Fruit fly (Drosophila melanogaster): ENCODE results near the gene PGRP-LD.
A peak's percentile ranks its signal among the peaks of the same experiment; 100 is the strongest.

Gene PGRP-LD

dm6 chr3L:5768532-5769497, 11.0 kb upstream of the PGRP-LD start, which contains the start of the genes Ppat-Dpck and scny (continued):
- no peak for TF ChIP-seq Atf6 (GFP tag; IDR thresholded peaks at IDR 0.05)
- TF ChIP-seq CG4404 (GFP tag; IDR thresholded peaks at IDR 0.05): no peak
- no peak for TF ChIP-seq CG31224 (GFP tag; IDR thresholded peaks at IDR 0.05)
- no peak for TF ChIP-seq CG11456 (GFP tag; IDR thresholded peaks at IDR 0.05)
- no peak for TF ChIP-seq wor (GFP tag; IDR thresholded peaks at IDR 0.05)
- no peak for TF ChIP-seq ewg (GFP tag; optimal IDR thresholded peaks at IDR 0.05)
- TF ChIP-seq Gug (GFP tag; IDR thresholded peaks at IDR 0.05): no peak
- no peak for TF ChIP-seq org-1 (GFP tag; optimal IDR thresholded peaks at IDR 0.05)
- peak; percentile 26 for TF ChIP-seq nerfin-1 (tag; optimal IDR thresholded peaks at IDR 0.05)
- TF ChIP-seq CG15269 (tag; optimal IDR thresholded peaks at IDR 0.05): no peak
- TF ChIP-seq Hr39 (optimal IDR thresholded peaks at IDR 0.05): no peak
- no peak for TF ChIP-seq gt (GFP tag; IDR thresholded peaks at IDR 0.05)
- TF ChIP-seq ftz-f1 (GFP tag; optimal IDR thresholded peaks at IDR 0.05): peak; percentile 48
- no peak for TF ChIP-seq Fer3 (tag; optimal IDR thresholded peaks at IDR 0.05)
- no peak for TF ChIP-seq Ets65A (GFP tag)
- TF ChIP-seq caup (GFP tag; optimal IDR thresholded peaks at IDR 0.05; ENCODE audit: severe bottlenecking): no peak
- no peak for TF ChIP-seq CG7372 (GFP tag; IDR thresholded peaks at IDR 0.05)
- TF ChIP-seq Camta (GFP tag; optimal IDR thresholded peaks at IDR 0.05): no peak
- no peak for TF ChIP-seq en (GFP tag; optimal IDR thresholded peaks at IDR 0.05)
- peak; percentile 68 for TF ChIP-seq nmo (GFP tag; optimal IDR thresholded peaks at IDR 0.05)
- no peak for TF ChIP-seq pum (GFP tag; optimal IDR thresholded peaks at IDR 0.05)
- no peak for TF ChIP-seq CG1832 (GFP tag; optimal IDR thresholded peaks at IDR 0.05)
- TF ChIP-seq CG33213 (GFP tag; optimal IDR thresholded peaks at IDR 0.05): peak; percentile 19
- no peak for TF ChIP-seq Lim3 (GFP tag; IDR thresholded peaks at IDR 0.05)
- peak; percentile 19 for TF ChIP-seq Dp (GFP tag; optimal IDR thresholded peaks at IDR 0.05)
- TF ChIP-seq Taf1 (GFP tag; IDR thresholded peaks at IDR 0.05): 0 out of 2 replicates have a peak, but pooled peaks have one; percentile 13
- TF ChIP-seq CG15073 (GFP tag; optimal IDR thresholded peaks at IDR 0.05): no peak
- no peak for TF ChIP-seq Doc2 (GFP tag; IDR thresholded peaks at IDR 0.05)
- TF ChIP-seq CG7357 (GFP tag; IDR thresholded peaks at IDR 0.05): no peak
- TF ChIP-seq CG3838 (GFP tag; optimal IDR thresholded peaks at IDR 0.05): no peak
- TF ChIP-seq Eip74EF (GFP tag; optimal IDR thresholded peaks at IDR 0.05): no peak
- no peak for TF ChIP-seq mirr (GFP tag; optimal IDR thresholded peaks at IDR 0.05)
- TF ChIP-seq Sox100B (GFP tag; optimal IDR thresholded peaks at IDR 0.05): no peak
- no peak for TF ChIP-seq CG9609 (GFP tag; optimal IDR thresholded peaks at IDR 0.05)
- no peak for TF ChIP-seq CG13424 (tag; optimal IDR thresholded peaks at IDR 0.05)
- TF ChIP-seq Drgx (GFP tag; IDR thresholded peaks at IDR 0.05): 0 out of 2 replicates have a peak, but pooled peaks have one; percentile 8
- no peak for TF ChIP-seq CoRest (tag; optimal IDR thresholded peaks at IDR 0.05)
- no peak for TF ChIP-seq CG12071 (GFP tag; optimal IDR thresholded peaks at IDR 0.05)
- TF ChIP-seq unc-4 (GFP tag; IDR thresholded peaks at IDR 0.05; ENCODE audit: partially characterized antibody): peak; percentile 97
- TF ChIP-seq D19A (tag; optimal IDR thresholded peaks at IDR 0.05): no peak
- TF ChIP-seq CG14860 (GFP tag; IDR thresholded peaks at IDR 0.05; ENCODE audit: partially characterized antibody): peak; percentile 82
- peak; percentile 48; the same call in 1 of the 3 replicates for TF ChIP-seq CG34422 (GFP tag; IDR thresholded peaks at IDR 0.05)
- TF ChIP-seq dmrt11E (tag; optimal IDR thresholded peaks at IDR 0.05): peak; percentile 8
- TF ChIP-seq Dll (GFP tag; IDR thresholded peaks at IDR 0.05; ENCODE audit: partially characterized antibody): peak; percentile 98
- TF ChIP-seq CG18619 (GFP tag; optimal IDR thresholded peaks at IDR 0.05): no peak
- no peak for TF ChIP-seq hth (optimal IDR thresholded peaks at IDR 0.05)
- TF ChIP-seq Bteb2 (GFP tag; optimal IDR thresholded peaks at IDR 0.05): no peak
- peak; percentile 40 for TF ChIP-seq Lhr (GFP tag; optimal IDR thresholded peaks at IDR 0.05)
- TF ChIP-seq CG12219 (GFP tag; optimal IDR thresholded peaks at IDR 0.05): no peak
